Worm (Caenorhabditis elegans): ENCODE measurements around the gene acr-21.

acr-21 gene

DNA sequence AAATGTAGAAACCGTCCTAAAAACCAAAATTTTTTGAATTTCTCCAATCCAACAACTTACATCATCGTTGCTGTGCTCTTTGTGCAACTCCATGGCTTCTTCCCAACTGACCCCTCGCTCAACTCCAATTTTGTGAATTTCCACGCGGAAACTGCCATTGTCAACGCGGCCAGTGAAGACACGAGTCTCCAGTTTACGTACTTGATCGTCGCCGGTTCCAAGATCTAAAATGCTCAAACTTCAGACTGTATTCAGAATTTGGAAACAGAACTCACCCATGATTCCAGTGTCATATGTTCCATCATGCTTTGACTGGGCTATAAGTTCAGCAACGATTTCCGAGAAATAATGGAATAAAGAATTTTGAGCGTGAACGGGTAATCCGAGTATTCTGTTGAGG lies 12.4 kb downstream of the acr-21 start:
- TF ChIP-seq fkh-4 (tag; optimal IDR thresholded peaks at IDR 0.05; ENCODE audit: borderline replicate concordance) = no peak

DNA sequence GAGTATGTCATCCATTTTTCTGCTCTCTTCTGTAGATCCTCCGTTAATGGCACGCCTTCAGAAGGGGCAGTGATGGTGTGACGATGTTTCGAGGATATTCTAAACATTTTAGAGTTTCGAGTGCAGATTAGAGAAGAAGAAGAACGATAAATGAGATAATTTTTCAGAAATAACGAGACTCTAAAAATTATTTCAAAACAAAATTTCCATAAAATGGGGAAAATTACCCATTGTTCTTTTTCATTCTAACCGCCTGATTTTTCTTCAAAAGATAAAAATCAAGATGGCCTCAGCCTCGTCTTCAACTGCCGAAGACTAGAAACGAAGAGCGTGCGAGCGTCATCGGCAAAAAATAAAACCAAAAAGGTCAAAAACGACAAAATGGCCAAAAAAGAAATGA lies 19.4 kb downstream of the acr-21 start, which contains the start of gene let-765:
let-765 (minus strand) TSS at position 101 of the 400 bp plus-strand sequence.
- no peak for TF ChIP-seq nhr-71 (tag; optimal IDR thresholded peaks at IDR 0.05)
- no peak for TF ChIP-seq nhr-84 (tag; optimal IDR thresholded peaks at IDR 0.05)
- no peak for TF ChIP-seq hlh-4 (tag; optimal IDR thresholded peaks at IDR 0.05)
- TF ChIP-seq skn-1 (tag; optimal IDR thresholded peaks at IDR 0.05) = no peak
- TF ChIP-seq blmp-1 (tag; optimal IDR thresholded peaks at IDR 0.05) = peak; percentile 32
- TF ChIP-seq lin-15B (tag; optimal IDR thresholded peaks at IDR 0.05) = no peak
- peak; percentile 25 for TF ChIP-seq lin-14 (GFP tag; optimal IDR thresholded peaks at IDR 0.05)
- no peak for TF ChIP-seq efl-1 (optimal IDR thresholded peaks at IDR 0.05)
- peak in 1 of 2 experiments; percentile 22 for TF ChIP-seq efl-1 (GFP tag; optimal IDR thresholded peaks at IDR 0.05 in 1 of 2)

DNA sequence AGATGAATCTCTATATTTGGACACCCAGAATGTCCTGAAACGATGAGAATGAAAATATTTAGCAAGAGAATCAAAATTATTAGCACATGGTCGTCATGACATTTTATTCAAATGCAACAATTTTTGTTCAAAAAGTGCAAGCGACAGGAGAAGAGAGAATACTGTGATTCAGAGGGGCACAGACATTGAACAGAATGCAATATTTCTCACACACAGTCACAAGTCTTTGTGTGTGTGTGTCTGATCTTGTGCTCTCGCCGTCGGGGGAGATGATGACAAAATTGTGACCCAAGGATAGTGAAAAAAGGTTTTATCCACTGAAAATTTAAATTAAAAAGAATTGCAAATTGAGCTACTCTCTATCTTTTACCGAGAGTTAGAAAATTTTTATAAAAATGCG lies 21.5 kb downstream of the acr-21 start:
- TF ChIP-seq efl-1 (optimal IDR thresholded peaks at IDR 0.05) (no peak), efl-1 (GFP tag; optimal IDR thresholded peaks at IDR 0.05 in 1 of 2) (peak in 1 of 2 experiments; percentile 88), nhr-71 (tag; optimal IDR thresholded peaks at IDR 0.05) (no peak)

DNA sequence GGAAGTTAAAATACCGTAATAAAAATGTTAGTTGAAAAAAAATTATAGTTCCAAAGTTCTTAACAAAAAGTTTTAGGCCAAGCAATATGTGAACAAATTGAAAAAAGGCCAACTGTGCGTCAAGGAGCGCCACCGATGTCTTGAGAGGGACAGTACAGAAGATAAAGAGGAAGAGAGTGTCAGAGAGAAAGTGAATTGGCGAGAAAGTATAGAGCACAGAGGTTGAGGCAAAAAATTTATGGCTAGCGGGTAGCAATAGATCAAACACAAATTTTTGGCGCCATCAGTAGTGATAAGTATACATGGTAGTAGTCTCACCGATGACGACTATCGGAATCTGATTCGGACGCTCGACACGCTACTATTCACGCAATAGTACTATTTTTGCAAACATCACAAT lies 22.6 kb downstream of the acr-21 start:
- peak in 2 of 3 experiments; percentile 3 to 6 for TF ChIP-seq dpl-1 (GFP tag; optimal IDR thresholded peaks at IDR 0.05)
- no peak for TF ChIP-seq fkh-10 (GFP tag; optimal IDR thresholded peaks at IDR 0.05)
- no peak for TF ChIP-seq elt-2 (tag; optimal IDR thresholded peaks at IDR 0.05)
- no peak for TF ChIP-seq hlh-17 (GFP tag; optimal IDR thresholded peaks at IDR 0.05; ENCODE audit: borderline replicate concordance)
- TF ChIP-seq nhr-12 (tag; optimal IDR thresholded peaks at IDR 0.05) = no peak
- no peak for TF ChIP-seq F16B12.6 (tag; optimal IDR thresholded peaks at IDR 0.05)
- TF ChIP-seq nhr-19 (GFP tag; conservative IDR thresholded peaks at IDR 0.05) = no peak
- TF ChIP-seq efl-3 (GFP tag; optimal IDR thresholded peaks at IDR 0.05) = no peak
- TF ChIP-seq nhr-71 (tag; optimal IDR thresholded peaks at IDR 0.05) = peak; percentile 0
- TF ChIP-seq lin-14 (GFP tag; optimal IDR thresholded peaks at IDR 0.05) = peak; percentile 19
- no peak for TF ChIP-seq sup-37 (GFP tag; optimal IDR thresholded peaks at IDR 0.05)
- no peak for TF ChIP-seq unc-130 (tag; optimal IDR thresholded peaks at IDR 0.05)
- no peak for TF ChIP-seq nhr-90 (tag; optimal IDR thresholded peaks at IDR 0.05; ENCODE audit: poor library complexity)
- no peak for TF ChIP-seq nhr-47 (tag; optimal IDR thresholded peaks at IDR 0.05)
- peak; percentile 4 for TF ChIP-seq rnt-1 (tag; optimal IDR thresholded peaks at IDR 0.05)
- no peak for TF ChIP-seq alr-1 (tag; optimal IDR thresholded peaks at IDR 0.05; ENCODE audit: borderline replicate concordance)
- no peak for TF ChIP-seq fkh-4 (tag; optimal IDR thresholded peaks at IDR 0.05; ENCODE audit: borderline replicate concordance)
- TF ChIP-seq lsy-2 (tag; optimal IDR thresholded peaks at IDR 0.05) = peak in 1 of 2 experiments; percentile 0
- no peak for TF ChIP-seq nhr-20 (tag; optimal IDR thresholded peaks at IDR 0.05)
- TF ChIP-seq aly-2 (tag; optimal IDR thresholded peaks at IDR 0.05) = no peak
- no peak for TF ChIP-seq snu-23 (GFP tag; optimal IDR thresholded peaks at IDR 0.05)
- no peak for TF ChIP-seq ceh-63 (GFP tag; optimal IDR thresholded peaks at IDR 0.05)
- no peak for TF ChIP-seq C34B4.2 (tag; optimal IDR thresholded peaks at IDR 0.05)
- no peak for TF ChIP-seq C04F5.9 (tag; optimal IDR thresholded peaks at IDR 0.05)
- TF ChIP-seq elt-3 (tag; optimal IDR thresholded peaks at IDR 0.05) = no peak
- peak; percentile 15 for TF ChIP-seq jun-1 (tag; optimal IDR thresholded peaks at IDR 0.05)
- TF ChIP-seq mab-9 (GFP tag; IDR thresholded peaks at IDR 0.05) = no peak
- peak; percentile 14 to 58 for TF ChIP-seq lin-35 (GFP tag; optimal IDR thresholded peaks at IDR 0.05)
- TF ChIP-seq swsn-7 (tag; optimal IDR thresholded peaks at IDR 0.05) = no peak
- TF ChIP-seq pax-3 (tag; optimal IDR thresholded peaks at IDR 0.05) = no peak
- TF ChIP-seq dsc-1 (tag; optimal IDR thresholded peaks at IDR 0.05) = no peak
- no peak for TF ChIP-seq unc-98 (GFP tag; IDR thresholded peaks at IDR 0.05)
- no peak for TF ChIP-seq nhr-84 (tag; optimal IDR thresholded peaks at IDR 0.05)
- TF ChIP-seq grh-1 (GFP tag; IDR thresholded peaks at IDR 0.05) = no peak
- TF ChIP-seq mep-1 (tag; optimal IDR thresholded peaks at IDR 0.05) = no peak
- TF ChIP-seq fos-1 (tag; optimal IDR thresholded peaks at IDR 0.05) = no peak
- no peak for TF ChIP-seq snpc-4 (tag; optimal IDR thresholded peaks at IDR 0.05)
- no peak for TF ChIP-seq nhr-76 (tag; optimal IDR thresholded peaks at IDR 0.05)
- no peak for TF ChIP-seq irx-1 (tag; optimal IDR thresholded peaks at IDR 0.05)
- peak; percentile 76 for TF ChIP-seq blmp-1 (tag; optimal IDR thresholded peaks at IDR 0.05)
- no peak for TF ChIP-seq efl-1 (optimal IDR thresholded peaks at IDR 0.05)
- TF ChIP-seq efl-1 (GFP tag; optimal IDR thresholded peaks at IDR 0.05 in 1 of 2) = peak in 1 of 2 experiments; percentile 12

Data from whole organism, L1 larva.